Worm (Caenorhabditis elegans): Measurements from ENCODE around the gene elpc-3.

elpc-3 gene

ce11 chrV:12167653-12168052 is 13.6 kb downstream of the elpc-3 start, which contains the start of gene col-37:
Gene col-37 (minus strand): TSS chrV:12167753.
- TF ChIP-seq daf-8 (GFP tag; IDR thresholded peaks at IDR 0.05): no peak
- TF ChIP-seq mdl-1 (tag; optimal IDR thresholded peaks at IDR 0.05): peak in 1 of 2 experiments; percentile 16
- TF ChIP-seq arid-1 (GFP tag; conservative IDR thresholded peaks at IDR 0.05): no peak
- no peak for TF ChIP-seq jun-1 (tag; optimal IDR thresholded peaks at IDR 0.05)

- TF ChIP-seq ctbp-1 (GFP tag; IDR thresholded peaks at IDR 0.05) (no peak), set-16 (GFP tag; IDR thresholded peaks at IDR 0.05) (peak; percentile 97)
Measured at ce11 chrV:12167031-12167430, 14.2 kb downstream of the elpc-3 start.

DNA sequence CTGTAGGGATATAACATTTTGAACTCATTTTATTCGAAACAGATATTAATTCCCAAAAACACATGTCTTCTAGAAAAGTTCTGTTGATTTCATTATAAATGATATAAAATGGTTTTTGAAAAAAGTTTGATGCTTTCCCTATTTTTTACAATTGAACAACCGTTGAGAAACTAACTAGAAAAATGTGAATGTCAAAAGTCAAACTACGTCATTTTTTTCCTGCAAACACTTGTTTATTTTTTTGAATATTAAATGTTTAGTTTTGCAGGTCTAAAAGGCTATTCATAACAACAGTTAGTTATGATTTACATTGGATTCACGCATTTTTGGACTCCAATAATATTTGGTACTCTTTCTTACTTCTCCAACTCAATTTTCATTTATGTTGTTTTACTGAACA is 18.3 kb downstream of the elpc-3 start, which contains the start of gene srj-4:
Gene srj-4, plus strand, starts transcription at position 301 of the 400 bp plus-strand sequence.
- TF ChIP-seq aly-2 (tag; optimal IDR thresholded peaks at IDR 0.05) (no peak), hlh-30 (tag; optimal IDR thresholded peaks at IDR 0.05; ENCODE audit: insufficient read depth) (no peak), attf-4 (tag; optimal IDR thresholded peaks at IDR 0.05) (no peak), Y75B8A.6 (GFP tag; IDR thresholded peaks at IDR 0.05) (no peak), dmd-9 (GFP tag; IDR thresholded peaks at IDR 0.05) (no peak), lsy-2 (tag; optimal IDR thresholded peaks at IDR 0.05) (no peak), ceh-62 (tag; optimal IDR thresholded peaks at IDR 0.05) (no peak), nhr-10 (tag; optimal IDR thresholded peaks at IDR 0.05) (no peak), ZK546.5 (tag; optimal IDR thresholded peaks at IDR 0.05) (no peak), saeg-2 (GFP tag; IDR thresholded peaks at IDR 0.05) (no peak), dmd-6 (GFP tag; IDR thresholded peaks at IDR 0.05) (no peak), zfp-2 (tag; optimal IDR thresholded peaks at IDR 0.05) (no peak), nhr-102 (tag; optimal IDR thresholded peaks at IDR 0.05) (no peak), zfp-3 (GFP tag; conservative IDR thresholded peaks at IDR 0.05) (no peak)

- TF ChIP-seq tra-1 (GFP tag; IDR thresholded peaks at IDR 0.05) (no peak), lin-15B (tag; optimal IDR thresholded peaks at IDR 0.05) (no peak), mxl-3 (GFP tag; optimal IDR thresholded peaks at IDR 0.05) (no peak), ceh-28 (tag; optimal IDR thresholded peaks at IDR 0.05) (no peak), pha-4 (GFP tag; IDR thresholded peaks at IDR 0.05) (no peak), pha-4 (tag; optimal IDR thresholded peaks at IDR 0.05) (no peak), nhr-11 (tag; optimal IDR thresholded peaks at IDR 0.05) (no peak), T26A8.4 (GFP tag; IDR thresholded peaks at IDR 0.05) (no peak), hmg-1.1 (GFP tag; IDR thresholded peaks at IDR 0.05) (no peak), Y5F2A.4 (GFP tag; optimal IDR thresholded peaks at IDR 0.05) (no peak), set-16 (GFP tag; IDR thresholded peaks at IDR 0.05) (no peak), nhr-237 (tag; optimal IDR thresholded peaks at IDR 0.05) (no peak), mdt-29 (GFP tag; IDR thresholded peaks at IDR 0.05) (no peak), lin-38 (GFP tag; IDR thresholded peaks at IDR 0.05) (no peak), pqm-1 (tag; optimal IDR thresholded peaks at IDR 0.05) (no peak), R02D3.7 (tag; optimal IDR thresholded peaks at IDR 0.05) (no peak)
Measured at ce11 chrV:12162220-12162619, 19.0 kb downstream of the elpc-3 start, which contains the start of gene C27A7.5. Gene C27A7.5 (minus strand): TSS chrV:12162320.

DNA sequence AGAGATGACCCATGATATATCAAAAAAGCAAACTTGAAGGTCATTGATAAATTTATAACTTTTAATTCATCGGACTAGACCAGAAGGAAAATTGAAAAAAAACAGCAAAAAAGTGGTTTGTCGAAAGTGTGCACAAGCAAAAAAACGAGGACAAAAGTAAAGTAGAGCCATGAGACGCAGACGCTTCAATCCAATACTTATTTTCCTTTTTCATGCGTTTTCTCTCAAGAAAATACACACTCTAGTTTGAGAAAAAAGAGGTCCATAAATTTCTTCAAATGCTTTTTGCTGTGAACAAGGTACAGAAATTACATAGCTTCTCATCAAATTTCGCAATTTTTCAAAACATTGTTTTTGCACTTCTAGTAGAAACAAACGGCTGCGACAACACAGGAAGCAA is 20.1 kb downstream of the elpc-3 start:
- TF ChIP-seq duxl-1 (tag; optimal IDR thresholded peaks at IDR 0.05; ENCODE audit: poor library complexity) (no peak), attf-4 (tag; optimal IDR thresholded peaks at IDR 0.05) (no peak), ama-1 (optimal IDR thresholded peaks at IDR 0.05) (no peak), nhr-42 (GFP tag; IDR thresholded peaks at IDR 0.05) (no peak), ZK337.2 (GFP tag; IDR thresholded peaks at IDR 0.05) (no peak), dmd-6 (GFP tag; IDR thresholded peaks at IDR 0.05) (no peak), lin-15B (tag; optimal IDR thresholded peaks at IDR 0.05) (no peak), skn-1 (tag; optimal IDR thresholded peaks at IDR 0.05) (no peak), T20F7.1 (GFP tag; optimal IDR thresholded peaks at IDR 0.05) (no peak), Y75B8A.6 (GFP tag; IDR thresholded peaks at IDR 0.05) (no peak), daf-12 (tag; optimal IDR thresholded peaks at IDR 0.05) (no peak), nhr-77 (tag; optimal IDR thresholded peaks at IDR 0.05) (no peak), F44E2.7 (GFP tag; IDR thresholded peaks at IDR 0.05) (no peak), nhr-11 (tag; optimal IDR thresholded peaks at IDR 0.05) (no peak), aha-1 (tag) (no peak), dpl-1 (GFP tag; optimal IDR thresholded peaks at IDR 0.05) (no peak), lin-13 (GFP tag; optimal IDR thresholded peaks at IDR 0.05) (no peak)

Measured in whole organism, L4 larva.